Fruit fly (Drosophila melanogaster): Measurements from ENCODE around the gene CG17806.

Gene CG17806

DNA sequence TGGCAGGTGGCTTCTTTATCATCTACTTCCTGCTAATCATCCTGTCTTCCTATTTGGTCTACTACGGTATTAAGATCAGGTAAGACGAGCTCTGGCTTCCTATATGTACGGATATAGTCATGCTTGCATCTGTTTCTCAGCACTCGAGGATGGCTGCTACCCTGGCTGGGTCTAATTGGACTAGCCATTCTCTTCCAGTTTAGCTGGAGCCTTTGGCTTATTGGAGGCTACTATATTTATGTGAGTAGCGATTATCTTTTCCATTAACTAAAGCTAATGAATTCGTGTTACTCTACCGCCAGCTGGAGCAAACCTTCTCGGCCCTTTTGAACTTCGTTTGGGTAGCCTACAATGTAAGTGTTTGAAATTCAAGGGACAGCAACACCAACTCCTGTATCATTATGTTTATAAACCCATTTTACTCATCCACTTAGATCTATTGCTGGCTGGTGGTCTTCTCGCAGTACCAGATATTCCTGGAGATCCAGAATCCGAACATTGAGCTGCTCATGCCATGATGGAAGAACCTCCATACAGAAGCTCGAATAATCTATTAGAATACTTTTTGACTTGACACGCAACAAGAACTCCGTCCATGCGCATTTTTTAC, 7.4 kb downstream of the CG17806 start:
- TF ChIP-seq Pif1B (GFP tag; optimal IDR thresholded peaks at IDR 0.05): no peak
- TF ChIP-seq rn (GFP tag; IDR thresholded peaks at IDR 0.05): no peak
- no peak for TF ChIP-seq gl (tag; optimal IDR thresholded peaks at IDR 0.05)
- TF ChIP-seq CG15710 (tag; optimal IDR thresholded peaks at IDR 0.05): no peak
- no peak for TF ChIP-seq CG12605 (GFP tag; IDR thresholded peaks at IDR 0.05)
- no peak for TF ChIP-seq Snoo (tag; optimal IDR thresholded peaks at IDR 0.05)
- TF ChIP-seq Ets98B (GFP tag; IDR thresholded peaks at IDR 0.05): no peak
- no peak for TF ChIP-seq EcR (GFP tag; optimal IDR thresholded peaks at IDR 0.05)
- TF ChIP-seq D1 (tag; optimal IDR thresholded peaks at IDR 0.05): no peak
- no peak for TF ChIP-seq CG4496 (GFP tag; IDR thresholded peaks at IDR 0.05)
- no peak for TF ChIP-seq CG8301 (tag; optimal IDR thresholded peaks at IDR 0.05)
- TF ChIP-seq CG34367 (tag; optimal IDR thresholded peaks at IDR 0.05): no peak
- no peak for TF ChIP-seq CG10348 (GFP tag; IDR thresholded peaks at IDR 0.05)

DNA sequence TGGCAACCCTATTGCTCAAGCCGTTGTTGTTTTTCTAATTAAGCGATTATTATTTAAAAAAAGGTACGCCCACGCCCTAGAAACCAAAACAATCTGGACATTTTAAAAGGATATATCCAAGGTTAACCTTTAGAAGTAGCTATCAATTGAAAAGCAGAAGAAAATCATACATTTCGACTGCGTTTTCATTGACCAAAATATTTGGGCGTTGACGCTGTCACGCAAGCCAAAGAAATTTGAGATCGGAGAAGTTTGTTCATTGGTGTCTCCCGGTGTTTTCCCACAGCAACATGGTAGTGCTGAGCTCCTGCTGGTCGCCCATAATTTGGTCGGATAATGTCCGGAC, 8.0 kb downstream of the CG17806 start, which contains the start of gene pasi1:
Gene pasi1, plus strand, starts transcription at position 1 of the 346 bp plus-strand sequence.
- TF ChIP-seq Pif1B (GFP tag; optimal IDR thresholded peaks at IDR 0.05): no peak
- no peak for TF ChIP-seq D1 (tag; optimal IDR thresholded peaks at IDR 0.05)
- no peak for TF ChIP-seq CG4496 (GFP tag; IDR thresholded peaks at IDR 0.05)
- TF ChIP-seq CG8301 (tag; optimal IDR thresholded peaks at IDR 0.05): no peak
- TF ChIP-seq CG17806 (tag; optimal IDR thresholded peaks at IDR 0.05): no peak
- TF ChIP-seq CG12605 (GFP tag; IDR thresholded peaks at IDR 0.05): no peak
- TF ChIP-seq CG15710 (tag; optimal IDR thresholded peaks at IDR 0.05): no peak
- TF ChIP-seq gl (tag; optimal IDR thresholded peaks at IDR 0.05): no peak
- no peak for TF ChIP-seq CG8159 (tag; optimal IDR thresholded peaks at IDR 0.05)
- no peak for TF ChIP-seq CG13204 (GFP tag; optimal IDR thresholded peaks at IDR 0.05)
- no peak for TF ChIP-seq Snoo (tag; optimal IDR thresholded peaks at IDR 0.05)
- no peak for TF ChIP-seq fd96Ca (GFP tag; IDR thresholded peaks at IDR 0.05)
- TF ChIP-seq Ets98B (GFP tag; IDR thresholded peaks at IDR 0.05): no peak
- no peak for TF ChIP-seq Pif1A (GFP tag; optimal IDR thresholded peaks at IDR 0.05)
- no peak for TF ChIP-seq EcR (GFP tag; optimal IDR thresholded peaks at IDR 0.05)
- no peak for TF ChIP-seq CG9948 (tag; optimal IDR thresholded peaks at IDR 0.05)
- no peak for TF ChIP-seq CG14655 (GFP tag; optimal IDR thresholded peaks at IDR 0.05)
- TF ChIP-seq rn (GFP tag; IDR thresholded peaks at IDR 0.05): no peak
- TF ChIP-seq CG32121 (GFP tag; IDR thresholded peaks at IDR 0.05): no peak
- TF ChIP-seq CG34367 (tag; optimal IDR thresholded peaks at IDR 0.05): no peak

DNA sequence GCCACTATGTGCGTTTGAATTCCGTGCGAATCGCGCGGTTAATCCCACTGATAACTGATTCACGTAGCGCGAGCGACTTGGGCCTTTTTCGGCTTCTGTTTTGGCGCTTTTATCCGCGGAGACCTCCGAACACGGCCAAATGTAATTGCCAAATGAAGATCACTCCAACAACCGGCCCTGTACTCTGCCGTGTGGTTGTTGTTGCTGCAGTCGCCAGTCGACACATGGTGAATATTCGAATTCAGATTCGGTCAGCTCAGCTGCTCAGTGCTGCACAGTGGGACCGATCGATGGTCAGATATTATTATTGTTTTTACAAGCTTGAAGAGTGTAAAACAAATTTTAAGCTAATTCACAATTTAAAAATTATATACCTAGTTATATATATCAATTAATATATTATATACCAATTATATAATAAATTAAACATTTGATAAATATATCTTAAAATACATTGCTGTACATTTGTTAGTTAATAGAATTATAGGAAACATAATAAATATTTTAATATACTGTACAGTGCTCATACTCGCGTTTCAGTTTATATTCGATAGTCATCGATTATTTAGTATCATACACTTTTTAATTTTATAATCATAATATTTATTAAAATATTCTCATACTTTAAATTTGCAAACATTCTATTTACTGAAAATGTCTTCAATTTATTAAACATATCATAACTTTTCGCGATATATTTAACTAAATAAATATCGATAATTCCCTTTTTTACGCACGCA, 8.6 kb downstream of the CG17806 start, which contains the start of gene CG43102:
Gene CG43102, minus strand, starts transcription at position 156 of the 740 bp plus-strand sequence.
- TF ChIP-seq D1 (tag; optimal IDR thresholded peaks at IDR 0.05) (no peak), CG34367 (tag; optimal IDR thresholded peaks at IDR 0.05) (peak; percentile 45), EcR (GFP tag; optimal IDR thresholded peaks at IDR 0.05) (no peak), fd96Ca (GFP tag; IDR thresholded peaks at IDR 0.05) (peak; percentile 76), CG10348 (GFP tag; IDR thresholded peaks at IDR 0.05) (no peak), CG8159 (tag; optimal IDR thresholded peaks at IDR 0.05) (peak; percentile 65), Pif1A (GFP tag; optimal IDR thresholded peaks at IDR 0.05) (peak; percentile 72), Snoo (tag; optimal IDR thresholded peaks at IDR 0.05) (peak; percentile 63), CG4496 (GFP tag; IDR thresholded peaks at IDR 0.05) (peak; percentile 85), Ets98B (GFP tag; IDR thresholded peaks at IDR 0.05) (peak; percentile 80), rn (GFP tag; IDR thresholded peaks at IDR 0.05) (peak; percentile 44; the same call in 1 of the 2 replicates), CG9948 (tag; optimal IDR thresholded peaks at IDR 0.05) (peak; percentile 50), gl (tag; optimal IDR thresholded peaks at IDR 0.05) (peak; percentile 12), CG32121 (GFP tag; IDR thresholded peaks at IDR 0.05) (peak; percentile 70), CG15710 (tag; optimal IDR thresholded peaks at IDR 0.05) (peak; percentile 61), CG17806 (tag; optimal IDR thresholded peaks at IDR 0.05) (peak; percentile 89), CG14655 (GFP tag; optimal IDR thresholded peaks at IDR 0.05) (peak; percentile 64), CG8301 (tag; optimal IDR thresholded peaks at IDR 0.05) (peak; percentile 59), CG13204 (GFP tag; optimal IDR thresholded peaks at IDR 0.05) (no peak), Pif1B (GFP tag; optimal IDR thresholded peaks at IDR 0.05) (peak; percentile 81), CG12605 (GFP tag; IDR thresholded peaks at IDR 0.05) (peak; percentile 59)

dm6 chr3R:17793287-17793686, 9.8 kb downstream of the CG17806 start:
- TF ChIP-seq CG12605 (GFP tag; IDR thresholded peaks at IDR 0.05): no peak
- TF ChIP-seq Pif1B (GFP tag; optimal IDR thresholded peaks at IDR 0.05): no peak
- no peak for TF ChIP-seq CG17806 (tag; optimal IDR thresholded peaks at IDR 0.05)
- no peak for TF ChIP-seq fd96Ca (GFP tag; IDR thresholded peaks at IDR 0.05)
- no peak for TF ChIP-seq CG8159 (tag; optimal IDR thresholded peaks at IDR 0.05)
- TF ChIP-seq Pif1A (GFP tag; optimal IDR thresholded peaks at IDR 0.05): no peak
- TF ChIP-seq CG34367 (tag; optimal IDR thresholded peaks at IDR 0.05): no peak
- no peak for TF ChIP-seq CG14655 (GFP tag; optimal IDR thresholded peaks at IDR 0.05)
- no peak for TF ChIP-seq gl (tag; optimal IDR thresholded peaks at IDR 0.05)
- no peak for TF ChIP-seq Ets98B (GFP tag; IDR thresholded peaks at IDR 0.05)
- no peak for TF ChIP-seq CG13204 (GFP tag; optimal IDR thresholded peaks at IDR 0.05)
- no peak for TF ChIP-seq CG32121 (GFP tag; IDR thresholded peaks at IDR 0.05)
- no peak for TF ChIP-seq CG8301 (tag; optimal IDR thresholded peaks at IDR 0.05)
- TF ChIP-seq CG10348 (GFP tag; IDR thresholded peaks at IDR 0.05): no peak
- no peak for TF ChIP-seq CG15710 (tag; optimal IDR thresholded peaks at IDR 0.05)

dm6 chr3R:17789937-17790336, 13.1 kb downstream of the CG17806 start:
- TF ChIP-seq D1 (tag; optimal IDR thresholded peaks at IDR 0.05) (no peak), rn (GFP tag; IDR thresholded peaks at IDR 0.05) (no peak), CG8301 (tag; optimal IDR thresholded peaks at IDR 0.05) (no peak), CG17806 (tag; optimal IDR thresholded peaks at IDR 0.05) (peak; percentile 5), Pif1A (GFP tag; optimal IDR thresholded peaks at IDR 0.05) (no peak), Ets98B (GFP tag; IDR thresholded peaks at IDR 0.05) (no peak), CG13204 (GFP tag; optimal IDR thresholded peaks at IDR 0.05) (no peak), EcR (GFP tag; optimal IDR thresholded peaks at IDR 0.05) (no peak), CG10348 (GFP tag; IDR thresholded peaks at IDR 0.05) (no peak), CG14655 (GFP tag; optimal IDR thresholded peaks at IDR 0.05) (peak; percentile 22), CG15710 (tag; optimal IDR thresholded peaks at IDR 0.05) (no peak), CG32121 (GFP tag; IDR thresholded peaks at IDR 0.05) (peak; percentile 21; the same call in 1 of the 2 replicates), CG4496 (GFP tag; IDR thresholded peaks at IDR 0.05) (no peak), CG8159 (tag; optimal IDR thresholded peaks at IDR 0.05) (peak; percentile 62)
